Worm (Caenorhabditis elegans) whole organism, young adult: ENCODE results near the gene Y39B6A.9.

Source experiments
- B0336.3 ChIP-seq: fragments of 200-800 bp; sonication (Bioruptor generic); IDR thresholded peaks from 2 replicates; pipeline ENCODE4 v1.3.6; 2022; ENCODE audit warnings: missing genetic modification characterization, missing compliant biosample characterization
- C17E4.6 ChIP-seq: fragments of 200-800 bp; sonication (Bioruptor generic); IDR thresholded peaks from 2 replicates; pipeline ENCODE4 v1.3.6; 2022; ENCODE audit warnings: missing genetic modification reagents, missing genetic modification characterization, missing compliant biosample characterization
- F10E7.11 ChIP-seq: sonication (generic microtip); optimal IDR thresholded peaks from 2 replicates; lab custom pipeline; 2017; ENCODE audit warnings: mild to moderate bottlenecking, missing genetic modification characterization, moderate library complexity, missing compliant biosample characterization
- F22D6.2 ChIP-seq: sonication (generic microtip); optimal IDR thresholded peaks from 2 replicates; lab custom pipeline; 2016; ENCODE audit warnings: mild to moderate bottlenecking, missing genetic modification characterization, missing compliant biosample characterization
- F23B12.7 ChIP-seq: sonication (generic microtip); optimal IDR thresholded peaks from 2 replicates; lab custom pipeline; 2017; ENCODE audit warnings: missing genetic modification characterization, mild to moderate bottlenecking, missing compliant biosample characterization, antibody characterized with exemption, moderate library complexity; ENCODE audit not compliant: insufficient read depth
- K12H6.12 ChIP-seq: fragments of 200-800 bp; sonication (Bioruptor generic); optimal IDR thresholded peaks from 2 replicates; lab custom pipeline; 2018; ENCODE audit warnings: mild to moderate bottlenecking, missing genetic modification characterization, missing compliant biosample characterization
- T07F8.4 ChIP-seq: sonication (generic microtip); optimal IDR thresholded peaks from 2 replicates; lab custom pipeline; 2016; ENCODE audit warnings: mild to moderate bottlenecking, missing genetic modification characterization, moderate library complexity, missing compliant biosample characterization
- ZK185.1 ChIP-seq: sonication (generic microtip); optimal IDR thresholded peaks from 2 replicates; lab custom pipeline; 2016; ENCODE audit warnings: mild to moderate bottlenecking, missing genetic modification characterization, missing compliant biosample characterization; ENCODE audit not compliant: poor library complexity, severe bottlenecking
- ama-1 ChIP-seq, 3 experiments: fragments of 150-350 bp in 1 of 3; sonication (generic microtip) in 2 of 3; optimal IDR thresholded peaks; 2 replicates each; lab custom pipeline; 2014 to 2018; ENCODE audit warnings: missing biosample characterization in 2 of 3, missing genetic modification characterization in 2 of 3, missing genetic modification reagents in 2 of 3
- atf-7 ChIP-seq: sonication (generic microtip); optimal IDR thresholded peaks from 2 replicates; lab custom pipeline; 2017; ENCODE audit warnings: mild to moderate bottlenecking, missing genetic modification characterization, missing compliant biosample characterization
- attf-3 ChIP-seq: fragments of 200-800 bp; sonication (Bioruptor generic); conservative IDR thresholded peaks from 2 replicates; pipeline ENCODE4 v1.3.6; 2022; ENCODE audit warnings: missing genetic modification reagents, missing genetic modification characterization, missing compliant biosample characterization
- attf-5 ChIP-seq: fragments of 200-800 bp; sonication (Bioruptor generic); optimal IDR thresholded peaks from 2 replicates; lab custom pipeline; 2018; ENCODE audit warnings: mild to moderate bottlenecking, missing genetic modification characterization, missing compliant biosample characterization
- bed-2 ChIP-seq: fragments of 200-800 bp; sonication (Bioruptor generic); IDR thresholded peaks from 2 replicates; pipeline ENCODE4 v1.3.6; 2022; ENCODE audit warnings: missing genetic modification reagents, missing genetic modification characterization, missing compliant biosample characterization
- cebp-1 ChIP-seq, 2 experiments: fragments of 200-800 bp in 1 of 2; sonication (Bioruptor generic) in 1 of 2; sonication (generic microtip) in 1 of 2; IDR thresholded peaks in 1 of 2; optimal IDR thresholded peaks in 1 of 2; 2 replicates each; pipeline versions ENCODE4 v1.3.6 to Lab custom; 2017 to 2022; ENCODE audit warnings: missing compliant biosample characterization in 2 of 2, missing genetic modification characterization in 2 of 2, mild to moderate bottlenecking in 1 of 2, missing genetic modification reagents in 1 of 2, moderate library complexity in 1 of 2
- ceh-58 ChIP-seq: fragments of 200-800 bp; sonication (Bioruptor generic); IDR thresholded peaks from 2 replicates; pipeline ENCODE4 v1.3.6; 2022; ENCODE audit warnings: missing genetic modification characterization, missing compliant biosample characterization
- efl-1 ChIP-seq: fragments of 150-350 bp; optimal IDR thresholded peaks from 2 replicates; lab custom pipeline; 2014; ENCODE audit warnings: missing biosample characterization, missing genetic modification reagents, missing genetic modification characterization
- egl-44 ChIP-seq: fragments of 200-800 bp; sonication (Bioruptor generic); IDR thresholded peaks from 2 replicates; pipeline ENCODE4 v1.3.6; 2022; ENCODE audit warnings: missing genetic modification reagents, missing genetic modification characterization, missing compliant biosample characterization
- ets-4 ChIP-seq: fragments of 200-800 bp; sonication (Bioruptor generic); optimal IDR thresholded peaks from 2 replicates; lab custom pipeline; 2018; ENCODE audit warnings: mild to moderate bottlenecking, missing genetic modification characterization, missing compliant biosample characterization
- let-607 ChIP-seq, 2 experiments: fragments of 200-800 bp in 1 of 2; sonication (Bioruptor generic) in 1 of 2; sonication (generic microtip) in 1 of 2; optimal IDR thresholded peaks; 2 replicates each; lab custom pipeline; 2016 to 2018; ENCODE audit warnings: mild to moderate bottlenecking in 2 of 2, missing compliant biosample characterization in 2 of 2, missing genetic modification characterization in 2 of 2, moderate library complexity in 2 of 2, missing genotype in 1 of 2
- lin-40 ChIP-seq: sonication (generic microtip); optimal IDR thresholded peaks from 2 replicates; lab custom pipeline; 2016; ENCODE audit warnings: missing genetic modification characterization, mild to moderate bottlenecking, missing compliant biosample characterization, missing genotype, missing genetic modification reagents
- lin-54 ChIP-seq: fragments of 200-800 bp; sonication (Bioruptor generic); optimal IDR thresholded peaks from 2 replicates; lab custom pipeline; 2018; ENCODE audit warnings: mild to moderate bottlenecking, missing genetic modification characterization, missing compliant biosample characterization
- lsy-27 ChIP-seq: sonication (generic microtip); optimal IDR thresholded peaks from 2 replicates; lab custom pipeline; 2017; ENCODE audit warnings: missing genetic modification characterization, mild to moderate bottlenecking, missing compliant biosample characterization, antibody characterized with exemption, missing genotype, borderline replicate concordance; ENCODE audit not compliant: insufficient read depth
- madf-10 ChIP-seq: sonication (generic microtip); optimal IDR thresholded peaks from 2 replicates; lab custom pipeline; 2016; ENCODE audit warnings: mild to moderate bottlenecking, missing genetic modification characterization, missing compliant biosample characterization
- mcd-1 ChIP-seq: fragments of 200-800 bp; sonication (Bioruptor generic); IDR thresholded peaks from 2 replicates; pipeline ENCODE4 v1.3.6; 2022; ENCODE audit warnings: missing genetic modification reagents, missing genetic modification characterization, missing compliant biosample characterization
- nfyb-1 ChIP-seq: fragments of 200-800 bp; sonication (Bioruptor generic); IDR thresholded peaks from 2 replicates; pipeline ENCODE4 v1.3.6; 2022; ENCODE audit warnings: missing genetic modification reagents, missing genetic modification characterization, missing compliant biosample characterization
- nhr-120 ChIP-seq: fragments of 200-800 bp; sonication (Bioruptor generic); IDR thresholded peaks from 2 replicates; pipeline ENCODE4 v1.3.6; 2022; ENCODE audit warnings: missing genetic modification characterization, missing compliant biosample characterization
- nhr-80 ChIP-seq: sonication (generic microtip); optimal IDR thresholded peaks from 2 replicates; lab custom pipeline; 2016; ENCODE audit warnings: missing genetic modification characterization, missing compliant biosample characterization
- nhr-90 ChIP-seq: sonication (generic microtip); optimal IDR thresholded peaks from 2 replicates; lab custom pipeline; 2016; ENCODE audit warnings: missing genotype, mild to moderate bottlenecking, missing genetic modification characterization, missing compliant biosample characterization
- pha-4 ChIP-seq: fragments of 150-350 bp; sonication (generic microtip); optimal IDR thresholded peaks from 2 replicates; lab custom pipeline; 2014; ENCODE audit warnings: missing biosample characterization, missing genetic modification reagents, missing genetic modification characterization
- rcor-1 ChIP-seq: fragments of 200-800 bp; sonication (Bioruptor generic); IDR thresholded peaks from 2 replicates; pipeline ENCODE4 v1.3.6; 2022; ENCODE audit warnings: missing genetic modification reagents, missing genetic modification characterization, missing compliant biosample characterization
- rec-8 ChIP-seq, 2 experiments: sonication (generic microtip); optimal IDR thresholded peaks; 2 replicates each; lab custom pipeline; 2016; ENCODE audit warnings: mild to moderate bottlenecking in 2 of 2, missing genetic modification characterization in 2 of 2, missing genetic modification reagents in 2 of 2, missing genotype in 2 of 2, missing biosample characterization in 1 of 2, missing compliant biosample characterization in 1 of 2, moderate library complexity in 1 of 2
- rpc-1 ChIP-seq, 2 experiments: fragments of 150-350 bp in 1 of 2; sonication (generic microtip) in 1 of 2; optimal IDR thresholded peaks; 2 replicates each; lab custom pipeline; 2014 to 2018; ENCODE audit warnings: missing biosample characterization in 1 of 2, missing genetic modification characterization in 1 of 2, missing genetic modification reagents in 1 of 2, missing genotype in 1 of 2
- snpc-4 ChIP-seq, 5 experiments: fragments of 150-350 bp in 1 of 5; sonication (generic microtip) in 4 of 5; optimal IDR thresholded peaks; 2 replicates each; lab custom pipeline; 2014 to 2018; ENCODE audit warnings: missing genetic modification characterization in 5 of 5, missing biosample characterization in 3 of 5, antibody characterized with exemption in 2 of 5, mild to moderate bottlenecking in 2 of 5, missing compliant biosample characterization in 2 of 5, missing genotype in 2 of 5, moderate library complexity in 2 of 5, missing genetic modification reagents in 1 of 5
- sptf-2 ChIP-seq: fragments of 200-800 bp; sonication (Bioruptor generic); optimal IDR thresholded peaks from 2 replicates; lab custom pipeline; 2018; ENCODE audit warnings: mild to moderate bottlenecking, missing genetic modification characterization, missing compliant biosample characterization
- tbp1 ChIP-seq: fragments of 200-800 bp; sonication (Bioruptor generic); optimal IDR thresholded peaks from 2 replicates; lab custom pipeline; 2018; ENCODE audit warnings: mild to moderate bottlenecking, missing genetic modification characterization, missing compliant biosample characterization
- tbx-9 ChIP-seq: sonication (generic microtip); optimal IDR thresholded peaks from 2 replicates; lab custom pipeline; 2016; ENCODE audit warnings: borderline replicate concordance, missing genetic modification characterization, inconsistent platforms, missing compliant biosample characterization
- tlf-1 ChIP-seq: fragments of 200-800 bp; sonication (Bioruptor generic); optimal IDR thresholded peaks from 2 replicates; lab custom pipeline; 2018; ENCODE audit warnings: mild to moderate bottlenecking, missing genetic modification characterization, missing compliant biosample characterization
- unc-62 ChIP-seq: fragments of 150-350 bp; optimal IDR thresholded peaks from 2 replicates; lab custom pipeline; 2014; ENCODE audit warnings: missing biosample characterization, missing genetic modification reagents, missing genetic modification characterization
- ztf-18 ChIP-seq: sonication (generic microtip); optimal IDR thresholded peaks from 2 replicates; lab custom pipeline; 2016; ENCODE audit warnings: missing genotype, mild to moderate bottlenecking, missing genetic modification characterization, missing compliant biosample characterization
- ztf-22 ChIP-seq: fragments of 200-800 bp; sonication (Bioruptor generic); optimal IDR thresholded peaks from 2 replicates; lab custom pipeline; 2018; ENCODE audit warnings: mild to moderate bottlenecking, missing genetic modification characterization, moderate library complexity, missing compliant biosample characterization
- ztf-26 ChIP-seq: sonication (generic microtip); optimal IDR thresholded peaks from 2 replicates; lab custom pipeline; 2017; ENCODE audit warnings: missing genetic modification characterization, missing compliant biosample characterization

The Y39B6A.9 gene

DNA sequence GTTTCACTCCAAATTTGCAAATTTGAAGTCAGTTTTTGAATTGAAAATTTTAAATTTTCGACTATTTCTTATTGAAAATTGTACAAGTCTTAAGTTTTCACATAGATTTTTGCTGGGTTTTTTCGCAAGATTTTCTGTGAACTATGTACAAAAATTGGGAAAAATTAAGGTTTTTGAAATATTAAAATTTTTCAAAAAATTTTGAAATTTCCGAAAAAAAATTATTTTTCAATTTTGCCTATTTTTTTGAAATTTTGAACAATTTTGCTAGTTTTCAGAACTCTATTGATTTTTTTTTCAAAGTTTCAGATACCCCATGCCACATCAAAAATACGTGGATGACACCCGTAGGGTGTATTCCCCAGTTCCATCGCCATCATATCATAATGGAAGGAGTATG lies 17.5 kb downstream of the Y39B6A.9 start, which contains the start of gene tsp-13:
Gene tsp-13 (plus strand): TSS at position 301 of the 400 bp plus-strand sequence.
- TF ChIP-seq F10E7.11 (tag; lab: Kevin White, UChicago) (no peak), rcor-1 (GFP tag; lab: Robert Waterston, UW) (no peak), attf-3 (GFP tag; lab: Robert Waterston, UW) (no peak), B0336.3 (GFP tag; lab: Robert Waterston, UW) (no peak), ZK185.1 (tag; lab: Kevin White, UChicago) (no peak), efl-1 (GFP tag; lab: Kevin White, UChicago) (no peak), ztf-26 (tag; lab: Kevin White, UChicago) (no peak), lsy-27 (tag; lab: Kevin White, UChicago) (no peak)

DNA sequence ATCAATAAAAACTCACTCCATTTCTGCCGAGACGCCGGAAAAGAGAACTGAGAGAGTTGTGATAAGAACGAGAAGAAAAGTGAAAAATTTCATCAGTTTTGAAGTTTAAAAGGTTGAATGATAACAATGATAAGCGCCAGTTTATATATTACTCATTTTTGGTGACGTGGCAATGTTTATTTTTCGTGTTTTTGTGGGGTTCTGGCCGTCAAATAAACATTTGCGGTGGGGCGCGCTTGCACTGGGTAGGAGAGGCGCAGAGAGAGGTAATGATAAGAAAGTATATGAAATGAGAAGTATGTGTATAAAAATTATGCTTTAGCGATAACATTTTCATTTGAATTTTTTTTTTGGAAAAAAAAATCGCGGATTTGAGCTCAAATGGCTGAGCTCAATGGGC lies 22.4 kb downstream of the Y39B6A.9 start, which contains the start of gene Y39B6A.5:
Gene Y39B6A.5 (minus strand): TSS at position 214 of the 400 bp plus-strand sequence.
- TF ChIP-seq snpc-4 (GFP tag; optimal IDR thresholded peaks at IDR 0.05; lab: Kevin White, UChicago) (no peak), snpc-4 (tag; optimal IDR thresholded peaks at IDR 0.05; lab: Kevin White, UChicago) (peak; percentile 26 to 60 (median 49)), ceh-58 (GFP tag; lab: Robert Waterston, UW) (no peak), T07F8.4 (tag; lab: Kevin White, UChicago) (no peak), cebp-1 (GFP tag; IDR thresholded peaks at IDR 0.05; lab: Robert Waterston, UW) (no peak; the same call in 1 of the 2 replicates), cebp-1 (tag; optimal IDR thresholded peaks at IDR 0.05; lab: Kevin White, UChicago) (peak; percentile 80), C17E4.6 (GFP tag; lab: Robert Waterston, UW) (no peak), pha-4 (tag; lab: Kevin White, UChicago) (peak; percentile 84), lin-54 (GFP tag; lab: Kevin White, UChicago) (peak; percentile 47), tbx-9 (tag; lab: Kevin White, UChicago) (no peak), rec-8 (tag; optimal IDR thresholded peaks at IDR 0.05; lab: Kevin White, UChicago) (no peak), F23B12.7 (tag; lab: Kevin White, UChicago) (peak; percentile 16), atf-7 (peak; percentile 74), tbp1 (GFP tag; lab: Kevin White, UChicago) (peak; percentile 64), ama-1 (optimal IDR thresholded peaks at IDR 0.05; lab: Kevin White, UChicago) (no peak), ama-1 (GFP tag; optimal IDR thresholded peaks at IDR 0.05; lab: Kevin White, UChicago) (no peak), nhr-80 (tag; lab: Kevin White, UChicago) (peak; percentile 97), sptf-2 (no peak), attf-5 (GFP tag; lab: Kevin White, UChicago) (peak; percentile 87), bed-2 (GFP tag; lab: Robert Waterston, UW) (no peak), mcd-1 (GFP tag; lab: Robert Waterston, UW) (peak; percentile 87), lin-40 (tag; lab: Kevin White, UChicago) (peak; percentile 55), unc-62 (GFP tag; lab: Kevin White, UChicago) (peak; percentile 47), madf-10 (peak; percentile 34), egl-44 (GFP tag; lab: Robert Waterston, UW) (0 out of 2 replicates have a peak, but pooled peaks have one; percentile 29), rpc-1 (optimal IDR thresholded peaks at IDR 0.05; lab: Kevin White, UChicago) (no peak), rpc-1 (tag; optimal IDR thresholded peaks at IDR 0.05; lab: Kevin White, UChicago) (no peak), ztf-22 (peak; percentile 91), nhr-120 (GFP tag; lab: Robert Waterston, UW) (no peak), nfyb-1 (GFP tag; lab: Robert Waterston, UW) (peak; percentile 58; the same call in 1 of the 2 replicates), nhr-90 (peak; percentile 62), K12H6.12 (tag; lab: Kevin White, UChicago) (peak; percentile 6), let-607 (tag; optimal IDR thresholded peaks at IDR 0.05; lab: Kevin White, UChicago) (peak; percentile 92 to 97), ztf-18 (tag; lab: Kevin White, UChicago) (peak; percentile 25), F22D6.2 (peak; percentile 0), ets-4 (GFP tag; lab: Kevin White, UChicago) (peak; percentile 74), tlf-1 (GFP tag; lab: Kevin White, UChicago) (peak; percentile 57)
